Worm (Caenorhabditis elegans) whole organism, L4 larva: Measurements from ENCODE around the gene F02E11.2.

Experiments used
- ZK337.2 ChIP-seq: fragments of 200-800 bp; sonication (Bioruptor generic); IDR thresholded peaks from 2 replicates; pipeline ENCODE4 v1.3.6; 2022; ENCODE audit warnings: missing genetic modification reagents, missing genetic modification characterization, missing compliant biosample characterization
- aha-1 ChIP-seq: fragments of 150-350 bp; peaks from one replicate; lab custom pipeline; 2014; ENCODE audit warnings: missing biosample characterization, missing genetic modification characterization
- ama-1 ChIP-seq: fragments of 150-350 bp; optimal IDR thresholded peaks from 2 replicates; lab custom pipeline; 2014; ENCODE audit warnings: inconsistent platforms, mixed read lengths
- ceh-28 ChIP-seq: fragments of 150-350 bp; optimal IDR thresholded peaks from 2 replicates; lab custom pipeline; 2014; ENCODE audit warnings: missing biosample characterization, missing genetic modification reagents, missing genetic modification characterization
- ceh-32 ChIP-seq: sonication (generic microtip); optimal IDR thresholded peaks from 2 replicates; lab custom pipeline; 2016; ENCODE audit warnings: mild to moderate bottlenecking, missing genetic modification characterization, missing compliant biosample characterization; ENCODE audit not compliant: poor library complexity
- dpl-1 ChIP-seq: fragments of 150-350 bp; optimal IDR thresholded peaks from 2 replicates; lab custom pipeline; 2014; ENCODE audit warnings: missing biosample characterization, missing genetic modification reagents, missing genetic modification characterization
- jun-1 ChIP-seq: fragments of 150-350 bp; optimal IDR thresholded peaks from 2 replicates; lab custom pipeline; 2014; ENCODE audit warnings: missing biosample characterization, missing genetic modification reagents, missing genetic modification characterization
- lin-39 ChIP-seq: fragments of 150-350 bp; optimal IDR thresholded peaks from 2 replicates; lab custom pipeline; 2014; ENCODE audit warnings: missing biosample characterization, missing genetic modification reagents, missing genetic modification characterization
- lir-3 ChIP-seq: sonication (generic microtip); optimal IDR thresholded peaks from 2 replicates; lab custom pipeline; 2016; ENCODE audit warnings: mild to moderate bottlenecking, missing genetic modification characterization, missing compliant biosample characterization
- nhr-42 ChIP-seq: fragments of 200-800 bp; sonication (Bioruptor generic); IDR thresholded peaks from 2 replicates; pipeline ENCODE4 v1.3.6; 2022; ENCODE audit warnings: missing genetic modification characterization, missing compliant biosample characterization
- pha-4 ChIP-seq, 2 experiments: fragments of 150-350 bp in 1 of 2; fragments of 200-800 bp in 1 of 2; sonication (Bioruptor generic) in 1 of 2; IDR thresholded peaks in 1 of 2; optimal IDR thresholded peaks in 1 of 2; 2 replicates each; pipeline versions ENCODE4 v1.3.6 to Lab custom; 2014 to 2022; ENCODE audit warnings: missing genetic modification characterization in 2 of 2, missing genetic modification reagents in 2 of 2, missing biosample characterization in 1 of 2, missing compliant biosample characterization in 1 of 2
- unc-62 ChIP-seq, 3 experiments: fragments of 150-350 bp in 1 of 3; sonication (generic microtip); optimal IDR thresholded peaks in 2 of 3; peaks in 1 of 3; 1 replicate in 1 of 3; 2 replicates in 2 of 3; lab custom pipeline; 2014 to 2017; ENCODE audit warnings: missing biosample characterization in 3 of 3, missing genetic modification characterization in 3 of 3, missing genetic modification reagents in 3 of 3, missing genotype in 1 of 3

- TF ChIP-seq jun-1: no peak
- no peak for TF ChIP-seq unc-62 (GFP tag; optimal IDR thresholded peaks at IDR 0.05 in 1 of 2; lab: Kevin White, UChicago)
- no peak for TF ChIP-seq unc-62 (tag; optimal IDR thresholded peaks at IDR 0.05; lab: Kevin White, UChicago)
- TF ChIP-seq dpl-1 (GFP tag; lab: Kevin White, UChicago): no peak
- TF ChIP-seq lin-39 (tag; lab: Kevin White, UChicago): no peak
- TF ChIP-seq lir-3 (tag; lab: Kevin White, UChicago): no peak
- no peak for TF ChIP-seq nhr-42 (GFP tag; lab: Robert Waterston, UW)
- no peak for TF ChIP-seq pha-4 (GFP tag; IDR thresholded peaks at IDR 0.05; lab: Robert Waterston, UW)
- TF ChIP-seq pha-4 (tag; optimal IDR thresholded peaks at IDR 0.05; lab: Kevin White, UChicago): no peak
- TF ChIP-seq aha-1 (tag; lab: Kevin White, UChicago): no peak
- no peak for TF ChIP-seq ama-1
- no peak for TF ChIP-seq ceh-28 (tag; lab: Kevin White, UChicago)
- no peak for TF ChIP-seq ceh-32
- TF ChIP-seq ZK337.2: no peak
These were observed 35.3 kb downstream of the F02E11.2 start, which contains the start of gene btb-18 for ce11 chrII:3297914-3298313.
